Worm (Caenorhabditis elegans) whole organism, L2 larva: ENCODE measurements around the gene F26G1.1.

ENCODE experiments used
- F13H6.1 ChIP-seq: sonication (generic microtip); optimal IDR thresholded peaks from 2 replicates; lab custom pipeline; 2016; ENCODE audit warnings: missing genetic modification characterization, missing compliant biosample characterization
- ama-1 ChIP-seq: fragments of 150-350 bp; optimal IDR thresholded peaks from 2 replicates; lab custom pipeline; 2018; ENCODE audit warnings: inconsistent platforms
- elt-3 ChIP-seq: sonication (generic microtip); optimal IDR thresholded peaks from 2 replicates; lab custom pipeline; 2017; ENCODE audit warnings: missing biosample characterization, missing genetic modification characterization
- fos-1 ChIP-seq: fragments of 150-350 bp; optimal IDR thresholded peaks from 2 replicates; lab custom pipeline; 2014; ENCODE audit warnings: missing biosample characterization, missing genetic modification characterization
- lin-39 ChIP-seq: fragments of 150-350 bp; optimal IDR thresholded peaks from 2 replicates; lab custom pipeline; 2014; ENCODE audit warnings: missing biosample characterization, missing genetic modification reagents, missing genetic modification characterization
- nhr-11 ChIP-seq: fragments of 150-350 bp; optimal IDR thresholded peaks from 2 replicates; lab custom pipeline; 2014; ENCODE audit warnings: missing biosample characterization, missing genetic modification characterization
- snpc-4 ChIP-seq: fragments of 150-350 bp; optimal IDR thresholded peaks from 2 replicates; lab custom pipeline; 2014; ENCODE audit warnings: missing biosample characterization, missing genetic modification characterization

DNA sequence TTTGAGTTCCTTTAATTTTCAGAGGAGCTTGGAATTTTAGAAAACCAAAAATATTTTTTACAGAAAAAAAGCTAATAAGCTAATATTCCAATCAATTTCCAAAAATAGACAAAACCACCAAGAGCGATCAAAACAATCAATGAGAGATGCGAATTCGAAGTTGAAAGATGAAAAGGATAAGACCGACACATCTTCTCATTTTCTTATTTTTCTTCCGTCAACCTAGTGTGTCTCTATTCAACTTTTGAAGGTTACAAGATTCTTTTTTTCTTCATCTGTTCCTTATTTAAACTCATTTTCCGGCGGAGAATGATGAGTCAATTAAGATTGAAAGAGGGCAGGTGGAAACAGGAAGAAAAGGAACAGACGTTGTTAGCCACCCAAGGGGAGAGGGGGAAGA, 23.8 kb upstream of the F26G1.1 start:
- no peak for TF ChIP-seq F13H6.1
- TF ChIP-seq lin-39: no peak
- TF ChIP-seq nhr-11 (tag; lab: Kevin White, UChicago): no peak
- TF ChIP-seq elt-3: no peak
- TF ChIP-seq snpc-4: no peak
- TF ChIP-seq fos-1 (tag; lab: Kevin White, UChicago): no peak
- no peak for TF ChIP-seq ama-1 (lab: Kevin White, UChicago)
